Fruit fly (Drosophila melanogaster) S2 (cell line): ENCODE data around the gene bocks.

Experiments
- CG8478 ChIP-seq: fragments of >200 bp; optimal IDR thresholded peaks from 2 replicates; lab custom pipeline; 2018
- CTCF ChIP-seq, 2 experiments: fragments of >200 bp; optimal IDR thresholded peaks; 2 replicates each; lab custom pipeline; 2018

bocks gene

dm6 chr3R:9590952-9591532 lies at the start of gene bocks, which contains the start of gene CG8312:
Gene bocks (minus strand): TSS chr3R:9591002.
Gene CG8312 (plus strand): TSS chr3R:9591309.
- no peak for TF ChIP-seq CG8478 (lab: Kevin White, UChicago)
- TF ChIP-seq CTCF (optimal IDR thresholded peaks at IDR 0.05; lab: Kevin White, UChicago), result peak; percentile 4 to 35

- TF ChIP-seq CTCF (optimal IDR thresholded peaks at IDR 0.05; lab: Kevin White, UChicago), result no peak
- no peak for TF ChIP-seq CG8478 (lab: Kevin White, UChicago)
Observed at dm6 chr3R:9640313-9640712, 49.5 kb upstream of the bocks start.

- no peak for TF ChIP-seq CTCF (optimal IDR thresholded peaks at IDR 0.05; lab: Kevin White, UChicago)
- no peak for TF ChIP-seq CG8478 (lab: Kevin White, UChicago)
Observed at dm6 chr3R:9637882-9638281, 47.1 kb upstream of the bocks start, which contains the start of gene Dh44. Gene Dh44 (plus strand): TSS chr3R:9638182.

dm6 chr3R:9637361-9637760 lies 46.6 kb upstream of the bocks start, which contains the start of gene Scm:
Gene Scm (minus strand): TSS chr3R:9637611.
- peak in 1 of 2 experiments; percentile 17 for TF ChIP-seq CTCF (optimal IDR thresholded peaks at IDR 0.05; lab: Kevin White, UChicago)
- TF ChIP-seq CG8478 (lab: Kevin White, UChicago), result no peak

- TF ChIP-seq CG8478 (lab: Kevin White, UChicago), result no peak
- no peak for TF ChIP-seq CTCF (optimal IDR thresholded peaks at IDR 0.05; lab: Kevin White, UChicago)
Observed at dm6 chr3R:9632110-9632921, 41.5 kb upstream of the bocks start.

dm6 chr3R:9631564-9631963 lies 40.8 kb upstream of the bocks start, which contains the start of gene SpdS:
Gene SpdS (plus strand): TSS chr3R:9631641.
- no peak for TF ChIP-seq CG8478 (lab: Kevin White, UChicago)
- no peak for TF ChIP-seq CTCF (optimal IDR thresholded peaks at IDR 0.05; lab: Kevin White, UChicago)

dm6 chr3R:9630633-9631095 lies 39.9 kb upstream of the bocks start, which contains the start of gene Calr:
Gene Calr (minus strand): TSS chr3R:9630851.
- TF ChIP-seq CG8478 (lab: Kevin White, UChicago) (no peak), CTCF (optimal IDR thresholded peaks at IDR 0.05; lab: Kevin White, UChicago) (peak in 1 of 2 experiments; percentile 5)

dm6 chr3R:9630053-9630632 lies 39.3 kb upstream of the bocks start:
- no peak for TF ChIP-seq CG8478 (lab: Kevin White, UChicago)
- TF ChIP-seq CTCF (optimal IDR thresholded peaks at IDR 0.05; lab: Kevin White, UChicago), result no peak

- no peak for TF ChIP-seq CTCF (optimal IDR thresholded peaks at IDR 0.05; lab: Kevin White, UChicago)
- TF ChIP-seq CG8478 (lab: Kevin White, UChicago), result no peak
Observed at dm6 chr3R:9628607-9629006, 37.8 kb upstream of the bocks start.

dm6 chr3R:9628036-9628435 lies 37.2 kb upstream of the bocks start:
- no peak for TF ChIP-seq CTCF (optimal IDR thresholded peaks at IDR 0.05; lab: Kevin White, UChicago)
- no peak for TF ChIP-seq CG8478 (lab: Kevin White, UChicago)

- no peak for TF ChIP-seq CG8478 (lab: Kevin White, UChicago)
Observed at dm6 chr3R:9626880-9627401, 36.1 kb upstream of the bocks start, which contains the start of the genes CG9427 and CG8319. Gene CG9427 (minus strand): TSS chr3R:9626930. Gene CG8319 (plus strand): TSS chr3R:9627321.

dm6 chr3R:9626266-9626665 lies 35.5 kb upstream of the bocks start:
- TF ChIP-seq CG8478 (lab: Kevin White, UChicago) (no peak), CTCF (optimal IDR thresholded peaks at IDR 0.05; lab: Kevin White, UChicago) (no peak)

- TF ChIP-seq CG8478 (lab: Kevin White, UChicago) (no peak), CTCF (optimal IDR thresholded peaks at IDR 0.05; lab: Kevin White, UChicago) (no peak)
Observed at dm6 chr3R:9625443-9625842, 34.6 kb upstream of the bocks start.

dm6 chr3R:9620278-9620677 lies 29.5 kb upstream of the bocks start:
- TF ChIP-seq CG8478 (lab: Kevin White, UChicago) (no peak), CTCF (optimal IDR thresholded peaks at IDR 0.05; lab: Kevin White, UChicago) (no peak)
